Worm (Caenorhabditis elegans) whole organism, early embryonic: Measurements from ENCODE around the gene srx-111.

Experiments
- B0310.2 ChIP-seq: sonication (generic microtip); optimal IDR thresholded peaks from 2 replicates; lab custom pipeline; 2016; ENCODE audit warnings: mild to moderate bottlenecking, missing genetic modification characterization, missing compliant biosample characterization
- F13C5.2 ChIP-seq: sonication (generic microtip); optimal IDR thresholded peaks from 2 replicates; lab custom pipeline; 2017; ENCODE audit warnings: mild to moderate bottlenecking, missing genetic modification characterization, inconsistent platforms, missing compliant biosample characterization
- aly-1 ChIP-seq: sonication (generic microtip); optimal IDR thresholded peaks from 2 replicates; lab custom pipeline; 2016; ENCODE audit warnings: missing genetic modification characterization, missing compliant biosample characterization
- ama-1 ChIP-seq: fragments of 150-350 bp; optimal IDR thresholded peaks from 2 replicates; lab custom pipeline; 2014
- ceh-13 ChIP-seq: fragments of 200-800 bp; sonication (Bioruptor generic); optimal IDR thresholded peaks from 2 replicates; lab custom pipeline; 2018; ENCODE audit warnings: mild to moderate bottlenecking, missing genetic modification characterization, missing compliant biosample characterization
- ceh-36 ChIP-seq: sonication (generic microtip); optimal IDR thresholded peaks from 2 replicates; lab custom pipeline; 2016; ENCODE audit warnings: missing genetic modification characterization, inconsistent platforms, missing compliant biosample characterization
- ets-7 ChIP-seq: sonication (generic microtip); optimal IDR thresholded peaks from 2 replicates; lab custom pipeline; 2016; ENCODE audit warnings: missing genotype, missing genetic modification characterization, missing compliant biosample characterization
- flt-1 ChIP-seq: fragments of 200-800 bp; sonication (Bioruptor generic); IDR thresholded peaks from 2 replicates; pipeline ENCODE4 v1.3.6; 2022; ENCODE audit warnings: missing genetic modification characterization, missing compliant biosample characterization
- hmbx-1 ChIP-seq: sonication (generic microtip); optimal IDR thresholded peaks from 2 replicates; lab custom pipeline; 2016; ENCODE audit warnings: mild to moderate bottlenecking, missing genetic modification characterization, missing compliant biosample characterization
- hmg-4 ChIP-seq: fragments of 200-800 bp; sonication (Bioruptor generic); optimal IDR thresholded peaks from 2 replicates; lab custom pipeline; 2018; ENCODE audit warnings: mild to moderate bottlenecking, missing genetic modification characterization, missing compliant biosample characterization
- hnd-1 ChIP-seq: sonication (generic microtip); optimal IDR thresholded peaks from 2 replicates; lab custom pipeline; 2016; ENCODE audit warnings: missing genetic modification characterization, missing compliant biosample characterization
- pes-1 ChIP-seq: fragments of 200-800 bp; sonication (Bioruptor generic); IDR thresholded peaks from 2 replicates; pipeline ENCODE4 v1.3.6; 2022; ENCODE audit warnings: missing genetic modification reagents, missing genetic modification characterization, missing compliant biosample characterization
- scrt-1 ChIP-seq: fragments of 200-800 bp; sonication (Bioruptor generic); IDR thresholded peaks from 2 replicates; pipeline ENCODE4 v1.3.6; 2022; ENCODE audit warnings: missing genetic modification characterization, missing compliant biosample characterization
- sea-1 ChIP-seq: fragments of 200-800 bp; sonication (Bioruptor generic); conservative IDR thresholded peaks from 2 replicates; pipeline ENCODE4 v1.3.6; 2022; ENCODE audit warnings: missing genetic modification characterization, missing compliant biosample characterization
- tbx-11 ChIP-seq: fragments of 200-800 bp; sonication (Bioruptor generic); IDR thresholded peaks from 2 replicates; pipeline ENCODE4 v1.3.6; 2022; ENCODE audit warnings: missing genetic modification characterization, missing compliant biosample characterization
- tbx-37 ChIP-seq: fragments of 200-800 bp; sonication (Bioruptor generic); conservative IDR thresholded peaks from 2 replicates; pipeline ENCODE4 v1.3.6; 2022; ENCODE audit warnings: missing genetic modification reagents, missing genetic modification characterization, missing compliant biosample characterization
- tra-4 ChIP-seq: sonication (generic microtip); optimal IDR thresholded peaks from 2 replicates; lab custom pipeline; 2017; ENCODE audit warnings: missing genetic modification characterization, missing compliant biosample characterization

Gene srx-111

ce11 chrII:3795323-3795722, 37.7 kb downstream of the srx-111 start, which contains the start of gene Y8A9A.2:
Gene Y8A9A.2 (plus strand): TSS chrII:3795623.
- no peak for TF ChIP-seq pes-1
- no peak for TF ChIP-seq tbx-37 (GFP tag; lab: Robert Waterston, UW)

ce11 chrII:3803219-3803618, 45.6 kb downstream of the srx-111 start, which contains the start of gene ins-32:
Gene ins-32 (minus strand): TSS chrII:3803319.
- TF ChIP-seq pes-1 (no peak), ceh-13 (GFP tag; lab: Kevin White, UChicago) (no peak)

ce11 chrII:3805518-3805917, 47.9 kb downstream of the srx-111 start:
- TF ChIP-seq aly-1 (no peak), scrt-1 (GFP tag; lab: Robert Waterston, UW) (no peak), tbx-11 (no peak), hmbx-1 (tag; lab: Kevin White, UChicago) (no peak), ama-1 (lab: Kevin White, UChicago) (no peak), ceh-36 (no peak), tra-4 (tag; lab: Kevin White, UChicago) (no peak), ets-7 (no peak)

DNA sequence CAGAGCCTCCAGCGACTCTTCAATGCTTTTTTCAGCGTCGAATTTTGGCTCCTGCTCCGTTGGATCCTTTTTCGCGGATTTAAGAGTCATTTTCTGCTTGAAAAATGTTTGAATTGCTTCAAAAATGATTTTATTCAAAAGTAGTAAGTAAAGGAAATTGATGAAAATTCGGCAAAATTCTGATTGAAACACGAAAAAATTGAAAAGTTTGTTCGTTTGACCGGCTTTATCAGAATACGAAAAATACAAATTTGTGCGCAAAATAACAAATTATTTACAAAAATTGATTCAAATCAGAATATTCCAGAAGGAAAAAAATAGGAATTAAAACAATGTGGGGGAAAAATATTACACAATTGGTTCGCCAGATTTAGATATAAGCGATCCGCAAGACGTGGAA, 49.4 kb downstream of the srx-111 start, which contains the start of gene F54D10.4:
TSS of gene F54D10.4 (minus strand) at position 101 of the 400 bp plus-strand sequence.
- TF ChIP-seq ceh-13 (GFP tag; lab: Kevin White, UChicago) (no peak), hmbx-1 (tag; lab: Kevin White, UChicago) (no peak), sea-1 (GFP tag; lab: Robert Waterston, UW) (no peak), hnd-1 (tag; lab: Kevin White, UChicago) (no peak), tra-4 (tag; lab: Kevin White, UChicago) (no peak), hmg-4 (GFP tag; lab: Kevin White, UChicago) (no peak), pes-1 (no peak), tbx-37 (GFP tag; lab: Robert Waterston, UW) (no peak), aly-1 (no peak), ama-1 (lab: Kevin White, UChicago) (no peak), flt-1 (GFP tag; lab: Robert Waterston, UW) (no peak), ets-7 (no peak), B0310.2 (tag; lab: Kevin White, UChicago) (no peak), ceh-36 (no peak), tbx-11 (no peak)

DNA sequence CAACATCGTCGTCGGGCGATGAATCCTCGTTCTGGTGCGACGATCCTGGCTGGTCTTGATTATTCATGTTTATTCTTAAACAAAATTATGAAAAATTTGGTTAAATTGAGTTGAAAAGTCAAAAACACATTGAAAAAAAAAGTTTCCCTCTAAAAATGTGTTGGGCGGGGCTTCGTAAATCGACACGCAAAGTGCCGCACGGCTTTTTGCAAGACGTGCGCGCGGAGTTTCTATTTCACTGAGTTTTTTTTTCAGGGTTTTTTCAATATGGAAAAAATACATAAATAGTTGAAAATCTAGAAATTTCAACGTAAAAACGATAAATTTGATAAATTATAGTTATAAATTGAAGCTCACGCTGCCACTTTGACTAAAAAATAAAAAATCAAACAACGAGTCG, 50.5 kb downstream of the srx-111 start, which contains the start of gene F54D10.5:
TSS of gene F54D10.5 (minus strand) at position 74 of the 400 bp plus-strand sequence.
- TF ChIP-seq flt-1 (GFP tag; lab: Robert Waterston, UW), result peak; percentile 14; the same call in 1 of the 2 replicates
- peak; percentile 45 for TF ChIP-seq F13C5.2
- no peak for TF ChIP-seq hnd-1 (tag; lab: Kevin White, UChicago)
- TF ChIP-seq ets-7, result no peak
- TF ChIP-seq pes-1, result peak; percentile 29; the same call in 1 of the 2 replicates

DNA sequence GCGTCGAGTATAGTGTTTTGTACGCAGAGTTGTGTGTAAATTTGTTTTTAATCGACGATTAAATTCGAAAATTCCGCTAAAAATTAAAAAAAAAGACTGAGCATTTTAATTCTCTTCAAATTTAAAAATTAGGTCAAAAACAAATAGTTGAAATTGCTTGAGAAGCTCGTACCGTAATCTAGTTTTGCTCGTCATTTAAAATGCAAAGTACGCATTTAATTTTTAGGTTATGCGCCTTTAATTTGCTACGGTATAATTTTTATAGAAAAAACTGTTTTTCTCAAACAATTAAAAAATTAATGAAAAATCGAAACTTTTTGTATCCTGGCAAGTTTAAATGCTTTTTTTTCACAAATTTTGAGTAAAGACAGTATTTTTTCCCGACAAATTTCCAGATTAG, 51.0 kb downstream of the srx-111 start:
- TF ChIP-seq pes-1 (no peak), flt-1 (GFP tag; lab: Robert Waterston, UW) (no peak), hnd-1 (tag; lab: Kevin White, UChicago) (no peak), sea-1 (GFP tag; lab: Robert Waterston, UW) (no peak), hmbx-1 (tag; lab: Kevin White, UChicago) (no peak), ets-7 (no peak), F13C5.2 (no peak), ceh-13 (GFP tag; lab: Kevin White, UChicago) (no peak), tra-4 (tag; lab: Kevin White, UChicago) (no peak), ama-1 (lab: Kevin White, UChicago) (no peak), tbx-37 (GFP tag; lab: Robert Waterston, UW) (no peak), scrt-1 (GFP tag; lab: Robert Waterston, UW) (no peak), tbx-11 (no peak), B0310.2 (tag; lab: Kevin White, UChicago) (no peak)
